Comparison of ENCODE assay signal across 3 fruit fly cellular contexts in genomic region chr3L:10772527-10773184, dm6.
TF ChIP-seq lines count a peak whose summit lies in the region.

No protein-coding gene starts in this region.

TF ChIP-seq in whole organism, embryonic, 481 proteins besides CTCF, POLR2A, EP300 and RAD21 (continued from another document and continues in another):
- peak in 1 of 3 experiments; percentile 91 for TF ChIP-seq Stat92E (GFP tag; optimal IDR thresholded peaks at IDR 0.05; lab: Kevin White, UChicago)
- peak; percentile 27 for TF ChIP-seq Atf-2 (GFP tag; optimal IDR thresholded peaks at IDR 0.05; lab: Kevin White, UChicago)
- peak; percentile 64 for TF ChIP-seq CG32532 (GFP tag; IDR thresholded peaks at IDR 0.05; lab: Robert Waterston, UW)
- TF ChIP-seq ranshi (GFP tag; IDR thresholded peaks at IDR 0.05; lab: Robert Waterston, UW) = peak; percentile 67; the same call in 1 of the 2 replicates
- peak; percentile 80 for TF ChIP-seq CG2678 (tag; optimal IDR thresholded peaks at IDR 0.05; lab: Kevin White, UChicago)
- TF ChIP-seq CG9215 (GFP tag; IDR thresholded peaks at IDR 0.05; lab: Robert Waterston, UW) = 0 out of 2 replicates have a peak, but pooled peaks have one; percentile 35
- no peak for TF ChIP-seq CG6175 (GFP tag; IDR thresholded peaks at IDR 0.05; lab: Robert Waterston, UW)
- no peak for TF ChIP-seq hb (GFP tag; IDR thresholded peaks at IDR 0.05; lab: Robert Waterston, UW; ENCODE audit: partially characterized antibody)
- no peak for TF ChIP-seq CG12219 (GFP tag; optimal IDR thresholded peaks at IDR 0.05; lab: Kevin White, UChicago)
- no peak for TF ChIP-seq gro (GFP tag; optimal IDR thresholded peaks at IDR 0.05; lab: Kevin White, UChicago)
- TF ChIP-seq CG6765 (GFP tag; optimal IDR thresholded peaks at IDR 0.05; lab: Kevin White, UChicago) = no peak
- no peak for TF ChIP-seq Hmx (GFP tag; optimal IDR thresholded peaks at IDR 0.05; lab: Kevin White, UChicago)
- TF ChIP-seq slou (GFP tag; optimal IDR thresholded peaks at IDR 0.05; lab: Kevin White, UChicago) = no peak
- no peak for TF ChIP-seq CG7372 (GFP tag; IDR thresholded peaks at IDR 0.05; lab: Robert Waterston, UW)
- no peak for TF ChIP-seq tx (GFP tag; optimal IDR thresholded peaks at IDR 0.05; lab: Kevin White, UChicago)
- no peak for TF ChIP-seq crol (GFP tag; IDR thresholded peaks at IDR 0.05; lab: Robert Waterston, UW)
- TF ChIP-seq Oli (tag; optimal IDR thresholded peaks at IDR 0.05; lab: Kevin White, UChicago) = peak; percentile 64
- no peak for TF ChIP-seq nau (GFP tag; optimal IDR thresholded peaks at IDR 0.05; lab: Kevin White, UChicago)
- TF ChIP-seq tio (GFP tag; optimal IDR thresholded peaks at IDR 0.05; lab: Kevin White, UChicago) = peak; percentile 42
- 0 out of 3 replicates have a peak, but pooled peaks have one; percentile 13 for TF ChIP-seq so (GFP tag; IDR thresholded peaks at IDR 0.05; lab: Robert Waterston, UW)
- peak; percentile 39 for TF ChIP-seq Deaf1 (tag; optimal IDR thresholded peaks at IDR 0.05; lab: Kevin White, UChicago)
- TF ChIP-seq CG9932 (GFP tag; IDR thresholded peaks at IDR 0.05; lab: Robert Waterston, UW) = no peak
- TF ChIP-seq croc (GFP tag; conservative IDR thresholded peaks at IDR 0.05; lab: Robert Waterston, UW) = peak; percentile 63; the same call in 2 of the 3 replicates
- no peak for TF ChIP-seq Bteb2 (GFP tag; optimal IDR thresholded peaks at IDR 0.05; lab: Kevin White, UChicago)
- TF ChIP-seq cad (GFP tag; optimal IDR thresholded peaks at IDR 0.05; lab: Kevin White, UChicago) = no peak
- TF ChIP-seq NK7.1 (GFP tag; optimal IDR thresholded peaks at IDR 0.05; lab: Kevin White, UChicago) = no peak
- TF ChIP-seq CG2116 (GFP tag; optimal IDR thresholded peaks at IDR 0.05; lab: Kevin White, UChicago) = peak; percentile 12
- no peak for TF ChIP-seq hkb (optimal IDR thresholded peaks at IDR 0.05; lab: Kevin White, UChicago)
- TF ChIP-seq hkb (GFP tag; IDR thresholded peaks at IDR 0.05; lab: Robert Waterston, UW) = peak; percentile 29; the same call in 1 of the 2 replicates
- no peak for TF ChIP-seq CHES-1-like (GFP tag; optimal IDR thresholded peaks at IDR 0.05; lab: Kevin White, UChicago)
- peak; percentile 26 for TF ChIP-seq cwo (GFP tag; optimal IDR thresholded peaks at IDR 0.05; lab: Kevin White, UChicago)
- no peak for TF ChIP-seq usp (GFP tag; optimal IDR thresholded peaks at IDR 0.05; lab: Kevin White, UChicago)
- no peak for TF ChIP-seq CG3838 (GFP tag; optimal IDR thresholded peaks at IDR 0.05; lab: Kevin White, UChicago)
- no peak for TF ChIP-seq Hand (GFP tag; optimal IDR thresholded peaks at IDR 0.05; lab: Kevin White, UChicago)
- no peak for TF ChIP-seq pum (GFP tag; optimal IDR thresholded peaks at IDR 0.05; lab: Kevin White, UChicago)
- TF ChIP-seq dmrt99B (tag; optimal IDR thresholded peaks at IDR 0.05; lab: Kevin White, UChicago) = peak; percentile 51
- peak; percentile 37 for TF ChIP-seq org-1 (GFP tag; optimal IDR thresholded peaks at IDR 0.05; lab: Kevin White, UChicago)
- TF ChIP-seq CG18619 (GFP tag; optimal IDR thresholded peaks at IDR 0.05; lab: Kevin White, UChicago) = peak; percentile 65
- TF ChIP-seq hbn (GFP tag; IDR thresholded peaks at IDR 0.05; lab: Robert Waterston, UW; ENCODE audit: partially characterized antibody) = no peak
- no peak for TF ChIP-seq CG4707 (GFP tag; optimal IDR thresholded peaks at IDR 0.05; lab: Kevin White, UChicago)
- TF ChIP-seq GATAe (GFP tag; conservative IDR thresholded peaks at IDR 0.05; lab: Robert Waterston, UW) = no peak
- TF ChIP-seq CG2889 (GFP tag; IDR thresholded peaks at IDR 0.05; lab: Robert Waterston, UW) = no peak
- TF ChIP-seq CG12104 (GFP tag; optimal IDR thresholded peaks at IDR 0.05; lab: Kevin White, UChicago) = peak; percentile 64
- TF ChIP-seq Dip2 (GFP tag; IDR thresholded peaks at IDR 0.05; lab: Robert Waterston, UW) = no peak

TF ChIP-seq in whole organism, prepupa, 60 proteins besides CTCF, POLR2A, EP300 and RAD21 (continued from another document):
- TF ChIP-seq fkh (GFP tag; optimal IDR thresholded peaks at IDR 0.05; lab: Kevin White, UChicago) (no peak), fd59A (GFP tag; optimal IDR thresholded peaks at IDR 0.05; lab: Kevin White, UChicago) (no peak), Sox14 (GFP tag; optimal IDR thresholded peaks at IDR 0.05; lab: Kevin White, UChicago) (peak; percentile 5), fd85E (GFP tag; optimal IDR thresholded peaks at IDR 0.05; lab: Kevin White, UChicago) (no peak), CG11294 (GFP tag; IDR thresholded peaks at IDR 0.05; lab: Robert Waterston, UW) (no peak), Eip75B (GFP tag; optimal IDR thresholded peaks at IDR 0.05; lab: Kevin White, UChicago) (peak; percentile 5), CG6808 (GFP tag; optimal IDR thresholded peaks at IDR 0.05; lab: Kevin White, UChicago) (no peak), dsx (GFP tag; optimal IDR thresholded peaks at IDR 0.05; lab: Kevin White, UChicago; ENCODE audit: poor library complexity, severe bottlenecking) (peak; percentile 12), CG11762 (GFP tag; optimal IDR thresholded peaks at IDR 0.05; lab: Kevin White, UChicago; ENCODE audit: insufficient read depth) (no peak), OdsH (GFP tag; optimal IDR thresholded peaks at IDR 0.05; lab: Kevin White, UChicago) (peak; percentile 65), CG1621 (tag; optimal IDR thresholded peaks at IDR 0.05; lab: Kevin White, UChicago) (no peak), Ets21C (GFP tag; optimal IDR thresholded peaks at IDR 0.05; lab: Kevin White, UChicago) (no peak), CG15336 (GFP tag; IDR thresholded peaks at IDR 0.05; lab: Robert Waterston, UW) (peak; percentile 71), CG9139 (GFP tag; optimal IDR thresholded peaks at IDR 0.05; lab: Kevin White, UChicago) (no peak), CG6276 (GFP tag; optimal IDR thresholded peaks at IDR 0.05; lab: Kevin White, UChicago) (no peak), CG31627 (GFP tag; optimal IDR thresholded peaks at IDR 0.05; lab: Kevin White, UChicago) (peak; percentile 27), Smox (GFP tag; optimal IDR thresholded peaks at IDR 0.05; lab: Kevin White, UChicago) (peak; percentile 46), CG16779 (tag; optimal IDR thresholded peaks at IDR 0.05; lab: Kevin White, UChicago) (no peak), acj6 (GFP tag; optimal IDR thresholded peaks at IDR 0.05; lab: Kevin White, UChicago) (peak; percentile 55), net (GFP tag; optimal IDR thresholded peaks at IDR 0.05; lab: Kevin White, UChicago) (peak; percentile 11), Sox102F (GFP tag; optimal IDR thresholded peaks at IDR 0.05; lab: Kevin White, UChicago) (peak; percentile 42), CG10631 (GFP tag; optimal IDR thresholded peaks at IDR 0.05; lab: Kevin White, UChicago) (peak; percentile 46), CG10669 (GFP tag; optimal IDR thresholded peaks at IDR 0.05; lab: Kevin White, UChicago) (peak; percentile 3), cyc (GFP tag; optimal IDR thresholded peaks at IDR 0.05; lab: Kevin White, UChicago) (peak; percentile 60), CG34406 (GFP tag; optimal IDR thresholded peaks at IDR 0.05; lab: Kevin White, UChicago) (peak; percentile 61), ss (GFP tag; optimal IDR thresholded peaks at IDR 0.05; lab: Kevin White, UChicago) (no peak), Gug (GFP tag; IDR thresholded peaks at IDR 0.05; lab: Robert Waterston, UW) (no peak), pdm3 (GFP tag; optimal IDR thresholded peaks at IDR 0.05; lab: Kevin White, UChicago) (peak; percentile 15), CG8319 (GFP tag; optimal IDR thresholded peaks at IDR 0.05; lab: Kevin White, UChicago) (peak; percentile 22), CG11902 (GFP tag; optimal IDR thresholded peaks at IDR 0.05; lab: Kevin White, UChicago) (no peak), topi (GFP tag; optimal IDR thresholded peaks at IDR 0.05; lab: Kevin White, UChicago) (peak; percentile 70), Hr38 (GFP tag; optimal IDR thresholded peaks at IDR 0.05; lab: Kevin White, UChicago) (no peak), dac (GFP tag; optimal IDR thresholded peaks at IDR 0.05; lab: Kevin White, UChicago) (no peak), CG7368 (GFP tag; optimal IDR thresholded peaks at IDR 0.05; lab: Kevin White, UChicago) (no peak), svp (GFP tag; lab: Kevin White, UChicago) (peak; percentile 90), Hr39 (GFP tag; optimal IDR thresholded peaks at IDR 0.05; lab: Kevin White, UChicago) (peak; percentile 18), CG3032 (tag; optimal IDR thresholded peaks at IDR 0.05; lab: Kevin White, UChicago) (peak; percentile 42)

TF ChIP-seq in whole organism, wandering third instar larva, 38 proteins besides CTCF, POLR2A, EP300 and RAD21 (continued from another document):
- peak; percentile 40 for TF ChIP-seq ey (GFP tag; optimal IDR thresholded peaks at IDR 0.05; lab: Kevin White, UChicago)
TF ChIP-seq in whole organism, wandering third instar larva: peak in this region for 13.
